Worm (Caenorhabditis elegans) whole organism, midembryonic: ENCODE data around the gene C06E1.9.

ENCODE experiments used
- T22C8.4 ChIP-seq: fragments of 200-800 bp; sonication (Bioruptor generic); IDR thresholded peaks from 2 replicates; pipeline ENCODE4 v1.3.6; 2022; ENCODE audit warnings: missing genetic modification characterization, missing compliant biosample characterization
- flt-1 ChIP-seq: fragments of 200-800 bp; sonication (Bioruptor generic); IDR thresholded peaks from 2 replicates; pipeline ENCODE4 v1.3.6; 2022; ENCODE audit warnings: missing genetic modification characterization, missing compliant biosample characterization
- klf-2 ChIP-seq: fragments of 200-800 bp; sonication (Bioruptor generic); conservative IDR thresholded peaks from 2 replicates; pipeline ENCODE4 v1.3.6; 2022; ENCODE audit warnings: missing genetic modification reagents, missing genetic modification characterization, missing compliant biosample characterization
- ref-1 ChIP-seq: fragments of 200-800 bp; sonication (Bioruptor generic); conservative IDR thresholded peaks from 2 replicates; pipeline ENCODE4 v1.3.6; 2022; ENCODE audit warnings: missing genetic modification reagents, missing genetic modification characterization, missing compliant biosample characterization

ce11 chrIII:8564372-8564771 is 45.2 kb downstream of the C06E1.9 start:
- TF ChIP-seq flt-1 (no peak), klf-2 (no peak), ref-1 (GFP tag; lab: Robert Waterston, UW) (no peak), T22C8.4 (no peak)
